Worm (Caenorhabditis elegans) whole organism, mixed stage, embryonic: ENCODE results near the gene Y73F8A.27.
A peak's percentile ranks its signal among the peaks of the same experiment; 100 is the strongest.

Source experiments
- M03D4.4 ChIP-seq: sonication (generic microtip); optimal IDR thresholded peaks from 2 replicates; lab custom pipeline; 2017; ENCODE audit warnings: mild to moderate bottlenecking, missing genetic modification characterization, missing compliant biosample characterization
- bed-3 ChIP-seq: fragments of 200-800 bp; sonication (Bioruptor generic); optimal IDR thresholded peaks from 3 replicates; lab custom pipeline; 2018; ENCODE audit warnings: mild to moderate bottlenecking, missing genetic modification characterization, moderate library complexity, missing compliant biosample characterization
- blmp-1 ChIP-seq: fragments of 150-350 bp; optimal IDR thresholded peaks from 2 replicates; lab custom pipeline; 2014; ENCODE audit warnings: missing biosample characterization, missing genetic modification characterization
- ceh-39 ChIP-seq: fragments of 150-350 bp; optimal IDR thresholded peaks from 2 replicates; lab custom pipeline; 2014; ENCODE audit warnings: missing biosample characterization, missing genetic modification characterization
- ceh-43 ChIP-seq: fragments of 200-800 bp; sonication (Bioruptor generic); optimal IDR thresholded peaks from 2 replicates; lab custom pipeline; 2018; ENCODE audit warnings: mild to moderate bottlenecking, missing genetic modification characterization, moderate library complexity, missing compliant biosample characterization
- ceh-83 ChIP-seq: fragments of 200-800 bp; sonication (Bioruptor generic); optimal IDR thresholded peaks from 2 replicates; lab custom pipeline; 2018; ENCODE audit warnings: mild to moderate bottlenecking, missing genetic modification characterization, missing compliant biosample characterization
- ces-1 ChIP-seq: fragments of 150-350 bp; optimal IDR thresholded peaks from 2 replicates; lab custom pipeline; 2014; ENCODE audit warnings: missing biosample characterization, missing genetic modification reagents, missing genetic modification characterization
- cnd-1 ChIP-seq: fragments of 200-800 bp; sonication (Bioruptor generic); optimal IDR thresholded peaks from 2 replicates; lab custom pipeline; 2018; ENCODE audit warnings: mild to moderate bottlenecking, missing genetic modification characterization, missing compliant biosample characterization
- drap-1 ChIP-seq: fragments of 200-800 bp; sonication (Bioruptor generic); optimal IDR thresholded peaks from 3 replicates; lab custom pipeline; 2018; ENCODE audit warnings: mild to moderate bottlenecking, missing genetic modification characterization, missing compliant biosample characterization
- elt-1 ChIP-seq: sonication (generic microtip); optimal IDR thresholded peaks from 2 replicates; lab custom pipeline; 2017; ENCODE audit warnings: missing genetic modification characterization, mild to moderate bottlenecking, missing compliant biosample characterization, antibody characterized with exemption, moderate library complexity, borderline replicate concordance; ENCODE audit not compliant: insufficient read depth
- elt-3 ChIP-seq: fragments of 150-350 bp; optimal IDR thresholded peaks from 2 replicates; lab custom pipeline; 2014; ENCODE audit warnings: missing biosample characterization, missing genetic modification characterization
- flh-1 ChIP-seq: fragments of 200-800 bp; sonication (Bioruptor generic); optimal IDR thresholded peaks from 2 replicates; lab custom pipeline; 2018; ENCODE audit warnings: mild to moderate bottlenecking, missing genetic modification characterization, moderate library complexity, missing compliant biosample characterization
- ham-2 ChIP-seq: fragments of 200-800 bp; sonication (Bioruptor generic); optimal IDR thresholded peaks from 2 replicates; lab custom pipeline; 2018; ENCODE audit warnings: mild to moderate bottlenecking, missing genetic modification characterization, missing compliant biosample characterization
- hlh-1 ChIP-seq: fragments of 150-350 bp; optimal IDR thresholded peaks from 2 replicates; lab custom pipeline; 2014; ENCODE audit warnings: missing biosample characterization, missing genetic modification reagents, missing genetic modification characterization
- lin-13 ChIP-seq: fragments of 150-350 bp; optimal IDR thresholded peaks from 2 replicates; lab custom pipeline; 2014; ENCODE audit warnings: missing biosample characterization, missing genetic modification characterization
- lin-32 ChIP-seq: fragments of 200-800 bp; sonication (Bioruptor generic); optimal IDR thresholded peaks from 2 replicates; lab custom pipeline; 2018; ENCODE audit warnings: mild to moderate bottlenecking, missing genetic modification characterization, missing compliant biosample characterization
- lsy-2 ChIP-seq: fragments of 150-350 bp; optimal IDR thresholded peaks from 2 replicates; lab custom pipeline; 2014; ENCODE audit warnings: missing biosample characterization, missing genetic modification characterization
- mab-5 ChIP-seq: fragments of 150-350 bp; optimal IDR thresholded peaks from 2 replicates; lab custom pipeline; 2014; ENCODE audit warnings: missing biosample characterization, missing genetic modification characterization
- mep-1 ChIP-seq: fragments of 150-350 bp; optimal IDR thresholded peaks from 2 replicates; lab custom pipeline; 2017; ENCODE audit warnings: missing biosample characterization, missing genetic modification reagents, missing genetic modification characterization, inconsistent platforms
- mls-2 ChIP-seq: sonication (generic microtip); optimal IDR thresholded peaks from 2 replicates; lab custom pipeline; 2016; ENCODE audit warnings: mild to moderate bottlenecking, missing genetic modification characterization, moderate library complexity, missing compliant biosample characterization
- nhr-12 ChIP-seq: fragments of 150-350 bp; optimal IDR thresholded peaks from 2 replicates; lab custom pipeline; 2014; ENCODE audit warnings: missing biosample characterization, missing genetic modification characterization
- nhr-2 ChIP-seq: fragments of 150-350 bp; optimal IDR thresholded peaks from 2 replicates; lab custom pipeline; 2014; ENCODE audit warnings: missing biosample characterization, missing genetic modification characterization
- nhr-237 ChIP-seq: fragments of 150-350 bp; optimal IDR thresholded peaks from 2 replicates; lab custom pipeline; 2014; ENCODE audit warnings: missing biosample characterization, missing genetic modification characterization
- nhr-28 ChIP-seq: fragments of 150-350 bp; optimal IDR thresholded peaks from 2 replicates; lab custom pipeline; 2014; ENCODE audit warnings: missing biosample characterization, missing genetic modification characterization
- nhr-76 ChIP-seq: sonication (generic microtip); optimal IDR thresholded peaks from 2 replicates; lab custom pipeline; 2017; ENCODE audit warnings: missing biosample characterization, missing genetic modification characterization
- pha-4 ChIP-seq: fragments of 150-350 bp; optimal IDR thresholded peaks from 2 replicates; lab custom pipeline; 2018; ENCODE audit warnings: missing biosample characterization, missing genetic modification reagents, missing genetic modification characterization
- sem-2 ChIP-seq: fragments of 200-800 bp; sonication (Bioruptor generic); optimal IDR thresholded peaks from 2 replicates; lab custom pipeline; 2018; ENCODE audit warnings: mild to moderate bottlenecking, missing genetic modification characterization, missing compliant biosample characterization
- snpc-4 ChIP-seq: fragments of 150-350 bp; optimal IDR thresholded peaks from 2 replicates; lab custom pipeline; 2014; ENCODE audit warnings: missing biosample characterization, missing genetic modification characterization
- sptf-1 ChIP-seq: sonication (generic microtip); optimal IDR thresholded peaks from 2 replicates; lab custom pipeline; 2017; ENCODE audit warnings: mild to moderate bottlenecking, missing genetic modification characterization, moderate library complexity, missing compliant biosample characterization
- tbx-8 ChIP-seq: fragments of 200-800 bp; sonication (Bioruptor generic); optimal IDR thresholded peaks from 2 replicates; lab custom pipeline; 2018; ENCODE audit warnings: mild to moderate bottlenecking, missing genetic modification characterization, moderate library complexity, missing compliant biosample characterization
- unc-120 ChIP-seq: sonication (generic microtip); optimal IDR thresholded peaks from 2 replicates; lab custom pipeline; 2017; ENCODE audit warnings: missing genetic modification characterization, missing compliant biosample characterization; ENCODE audit not compliant: poor library complexity, severe bottlenecking
- unc-39 ChIP-seq: fragments of 150-350 bp; optimal IDR thresholded peaks from 2 replicates; lab custom pipeline; 2014; ENCODE audit warnings: missing biosample characterization, missing genetic modification characterization
- unc-62 ChIP-seq: fragments of 150-350 bp; optimal IDR thresholded peaks from 2 replicates; lab custom pipeline; 2014; ENCODE audit warnings: missing biosample characterization, missing genetic modification reagents, missing genetic modification characterization
- zip-8 ChIP-seq: fragments of 150-350 bp; optimal IDR thresholded peaks from 2 replicates; lab custom pipeline; 2014; ENCODE audit warnings: missing biosample characterization, missing genetic modification characterization
- ztf-11 ChIP-seq: fragments of 150-350 bp; optimal IDR thresholded peaks from 2 replicates; lab custom pipeline; 2014; ENCODE audit warnings: missing biosample characterization, missing genetic modification characterization

Y73F8A.27 gene

ce11 chrIV:15444481-15444880 lies 28.1 kb upstream of the Y73F8A.27 start, which contains the start of gene Y73F8A.23:
Gene Y73F8A.23, minus strand, starts transcription at chrIV:15444581.
- no peak for TF ChIP-seq lin-13 (tag; lab: Kevin White, UChicago)

DNA sequence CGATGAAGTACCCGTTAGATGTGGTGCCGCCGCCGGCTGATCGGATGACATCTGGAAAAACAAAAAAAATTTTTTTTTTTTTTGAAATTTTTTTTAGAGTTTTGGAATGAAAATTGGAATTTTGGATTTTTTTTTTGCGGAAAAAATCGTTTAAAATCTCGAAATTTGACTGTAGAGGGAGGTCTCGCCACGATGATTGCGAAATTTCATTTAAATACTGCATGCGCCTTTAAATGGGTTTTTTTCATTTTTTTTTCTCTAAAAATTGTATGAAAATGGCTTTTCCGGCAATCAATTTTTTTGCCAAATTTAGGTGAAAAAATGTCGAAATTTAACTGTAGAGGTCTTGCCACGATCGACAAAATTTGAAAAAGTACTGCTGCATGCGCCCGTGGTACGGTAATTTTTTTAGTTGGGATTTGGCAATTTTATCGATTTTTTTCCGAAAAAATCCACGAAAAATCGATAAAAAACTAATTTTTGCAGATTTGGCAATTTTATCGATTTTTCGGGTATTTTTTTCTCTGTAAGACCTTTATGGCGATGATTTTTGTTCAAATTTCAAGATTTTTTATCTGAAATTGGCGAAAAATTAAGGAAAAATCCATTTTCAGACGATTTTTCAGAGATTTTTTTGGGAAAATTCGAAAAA lies 19.3 kb upstream of the Y73F8A.27 start, which contains the start of gene gtf-2H4:
gtf-2H4 (minus strand) TSS at position 51 of the 652 bp plus-strand sequence.
- TF ChIP-seq zip-8 (no peak), snpc-4 (tag; lab: Kevin White, UChicago) (no peak), ceh-39 (no peak), lin-13 (tag; lab: Kevin White, UChicago) (no peak), sptf-1 (tag; lab: Kevin White, UChicago) (no peak), nhr-12 (tag; lab: Kevin White, UChicago) (no peak), drap-1 (GFP tag; lab: Kevin White, UChicago) (no peak)

DNA sequence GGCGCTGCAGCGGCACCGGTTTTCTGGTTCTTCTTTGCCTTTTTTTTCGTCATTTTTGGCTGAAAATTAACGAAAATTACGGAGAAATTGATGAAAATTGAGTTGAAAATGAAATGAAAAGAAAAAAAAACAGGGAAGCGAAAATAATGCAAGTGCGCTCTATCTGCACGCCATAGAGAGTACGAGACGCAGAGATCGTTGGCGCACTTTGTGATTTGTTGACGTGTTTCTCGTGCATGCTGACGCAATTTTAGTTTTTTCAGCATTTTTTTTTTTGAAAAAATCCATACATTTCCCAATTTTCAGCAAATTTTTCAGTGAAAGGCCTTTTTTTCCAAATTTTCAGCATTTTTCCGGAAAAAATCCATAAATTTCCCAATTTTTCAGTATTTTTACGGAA lies 1.2 kb upstream of the Y73F8A.27 start, which contains the start of gene ntl-11:
ntl-11 (minus strand) TSS at position 66 of the 400 bp plus-strand sequence.
- peak; percentile 96 for TF ChIP-seq pha-4 (tag; lab: Kevin White, UChicago)
- no peak for TF ChIP-seq snpc-4 (tag; lab: Kevin White, UChicago)
- TF ChIP-seq ceh-83: no peak
- TF ChIP-seq ham-2: no peak
- TF ChIP-seq nhr-237 (tag; lab: Kevin White, UChicago): peak; percentile 95
- TF ChIP-seq nhr-76 (tag; lab: Kevin White, UChicago): no peak
- TF ChIP-seq elt-1: no peak
- peak; percentile 21 for TF ChIP-seq cnd-1
- peak; percentile 62 for TF ChIP-seq M03D4.4
- no peak for TF ChIP-seq flh-1
- TF ChIP-seq hlh-1: peak; percentile 63
- TF ChIP-seq mep-1 (tag; lab: Kevin White, UChicago): peak; percentile 95
- TF ChIP-seq lin-32: no peak
- no peak for TF ChIP-seq unc-39 (tag; lab: Kevin White, UChicago)
- peak; percentile 96 for TF ChIP-seq lin-13 (tag; lab: Kevin White, UChicago)
- TF ChIP-seq ceh-39: peak; percentile 74
- TF ChIP-seq ztf-11 (tag; lab: Kevin White, UChicago): peak; percentile 26
- no peak for TF ChIP-seq nhr-12 (tag; lab: Kevin White, UChicago)
- peak; percentile 53 for TF ChIP-seq elt-3 (tag; lab: Kevin White, UChicago)
- no peak for TF ChIP-seq nhr-2 (tag; lab: Kevin White, UChicago)
- peak; percentile 16 for TF ChIP-seq unc-120 (tag; lab: Kevin White, UChicago)
- TF ChIP-seq unc-62: peak; percentile 59
- TF ChIP-seq ces-1 (GFP tag; lab: Kevin White, UChicago): peak; percentile 81
- TF ChIP-seq ceh-43 (GFP tag; lab: Kevin White, UChicago): no peak
- no peak for TF ChIP-seq mls-2 (tag; lab: Kevin White, UChicago)
- TF ChIP-seq mab-5 (tag; lab: Kevin White, UChicago): peak; percentile 30
- TF ChIP-seq bed-3 (GFP tag; lab: Kevin White, UChicago): peak; percentile 2
- TF ChIP-seq lsy-2: peak; percentile 87
- TF ChIP-seq zip-8: no peak
- TF ChIP-seq blmp-1 (tag; lab: Kevin White, UChicago): no peak
- no peak for TF ChIP-seq sem-2 (GFP tag; lab: Kevin White, UChicago)
- no peak for TF ChIP-seq tbx-8 (GFP tag; lab: Kevin White, UChicago)
- TF ChIP-seq drap-1 (GFP tag; lab: Kevin White, UChicago): peak; percentile 38
- TF ChIP-seq sptf-1 (tag; lab: Kevin White, UChicago): peak; percentile 85
- peak; percentile 22 for TF ChIP-seq nhr-28 (tag; lab: Kevin White, UChicago)
